Worm (Caenorhabditis elegans) whole organism, young adult: ENCODE measurements around the gene srd-41.

Experiments
- B0035.1 ChIP-seq: sonication (generic microtip); optimal IDR thresholded peaks from 2 replicates; lab custom pipeline; 2016; ENCODE audit warnings: missing genetic modification characterization, mild to moderate bottlenecking, missing compliant biosample characterization, missing genotype, missing genetic modification reagents
- C06A6.2 ChIP-seq: fragments of 200-800 bp; sonication (Bioruptor generic); conservative IDR thresholded peaks from 2 replicates; pipeline ENCODE4 v1.3.6; 2022; ENCODE audit warnings: missing genetic modification characterization, missing compliant biosample characterization
- F22D6.2 ChIP-seq: sonication (generic microtip); optimal IDR thresholded peaks from 2 replicates; lab custom pipeline; 2016; ENCODE audit warnings: mild to moderate bottlenecking, missing genetic modification characterization, missing compliant biosample characterization
- F33H1.4 ChIP-seq: fragments of 200-800 bp; sonication (Bioruptor generic); IDR thresholded peaks from 2 replicates; pipeline ENCODE4 v1.3.6; 2022; ENCODE audit warnings: missing genetic modification reagents, missing genetic modification characterization, missing compliant biosample characterization
- F39B2.1 ChIP-seq: fragments of 200-800 bp; sonication (Bioruptor generic); IDR thresholded peaks from 2 replicates; pipeline ENCODE4 v1.3.6; 2022; ENCODE audit warnings: missing genetic modification reagents, missing genetic modification characterization, missing compliant biosample characterization
- F57A8.1 ChIP-seq: fragments of 200-800 bp; sonication (Bioruptor generic); optimal IDR thresholded peaks from 2 replicates; lab custom pipeline; 2018; ENCODE audit warnings: mild to moderate bottlenecking, missing genetic modification characterization, moderate library complexity, missing compliant biosample characterization
- T07F8.4 ChIP-seq: sonication (generic microtip); optimal IDR thresholded peaks from 2 replicates; lab custom pipeline; 2016; ENCODE audit warnings: mild to moderate bottlenecking, missing genetic modification characterization, moderate library complexity, missing compliant biosample characterization
- Y67H2A.10 ChIP-seq: fragments of 200-800 bp; sonication (Bioruptor generic); conservative IDR thresholded peaks from 2 replicates; pipeline ENCODE4 v1.3.6; 2022; ENCODE audit warnings: missing genetic modification reagents, missing genetic modification characterization, missing compliant biosample characterization
- ZK185.1 ChIP-seq: sonication (generic microtip); optimal IDR thresholded peaks from 2 replicates; lab custom pipeline; 2016; ENCODE audit warnings: mild to moderate bottlenecking, missing genetic modification characterization, missing compliant biosample characterization; ENCODE audit not compliant: poor library complexity, severe bottlenecking
- attf-3 ChIP-seq: fragments of 200-800 bp; sonication (Bioruptor generic); conservative IDR thresholded peaks from 2 replicates; pipeline ENCODE4 v1.3.6; 2022; ENCODE audit warnings: missing genetic modification reagents, missing genetic modification characterization, missing compliant biosample characterization
- attf-6 ChIP-seq: fragments of 200-800 bp; sonication (Bioruptor generic); IDR thresholded peaks from 2 replicates; pipeline ENCODE4 v1.3.6; 2022; ENCODE audit warnings: missing genetic modification reagents, missing genetic modification characterization, missing compliant biosample characterization
- cebp-1 ChIP-seq, 2 experiments: fragments of 200-800 bp in 1 of 2; sonication (Bioruptor generic) in 1 of 2; sonication (generic microtip) in 1 of 2; IDR thresholded peaks in 1 of 2; optimal IDR thresholded peaks in 1 of 2; 2 replicates each; pipeline versions ENCODE4 v1.3.6 to Lab custom; 2017 to 2022; ENCODE audit warnings: missing compliant biosample characterization in 2 of 2, missing genetic modification characterization in 2 of 2, mild to moderate bottlenecking in 1 of 2, missing genetic modification reagents in 1 of 2, moderate library complexity in 1 of 2
- chd-7 ChIP-seq: sonication (generic microtip); optimal IDR thresholded peaks from 2 replicates; lab custom pipeline; 2016; ENCODE audit warnings: mild to moderate bottlenecking, missing genetic modification characterization, moderate library complexity, missing compliant biosample characterization
- dpff-1 ChIP-seq: sonication (generic microtip); optimal IDR thresholded peaks from 2 replicates; lab custom pipeline; 2017; ENCODE audit warnings: mild to moderate bottlenecking, missing genetic modification characterization, missing compliant biosample characterization
- efl-1 ChIP-seq: fragments of 150-350 bp; optimal IDR thresholded peaks from 2 replicates; lab custom pipeline; 2014; ENCODE audit warnings: missing biosample characterization, missing genetic modification reagents, missing genetic modification characterization
- egrh-3 ChIP-seq: fragments of 200-800 bp; sonication (Bioruptor generic); IDR thresholded peaks from 2 replicates; pipeline ENCODE4 v1.3.6; 2022; ENCODE audit warnings: missing genetic modification reagents, missing genetic modification characterization, missing compliant biosample characterization
- ekl-4 ChIP-seq: fragments of 200-800 bp; sonication (Bioruptor generic); IDR thresholded peaks from 2 replicates; pipeline ENCODE4 v1.3.6; 2022; ENCODE audit warnings: missing genetic modification reagents, missing genetic modification characterization, missing compliant biosample characterization
- him-1 ChIP-seq: sonication (generic microtip); optimal IDR thresholded peaks from 2 replicates; lab custom pipeline; 2016; ENCODE audit warnings: missing genotype, missing genetic modification reagents, missing genetic modification characterization, missing compliant biosample characterization
- hmg-1.2 ChIP-seq: fragments of 200-800 bp; sonication (Bioruptor generic); IDR thresholded peaks from 2 replicates; pipeline ENCODE4 v1.3.6; 2022; ENCODE audit warnings: missing genetic modification reagents, missing genetic modification characterization, missing compliant biosample characterization
- hrde-1 ChIP-seq: sonication (generic microtip); optimal IDR thresholded peaks from 2 replicates; lab custom pipeline; 2016; ENCODE audit warnings: missing genetic modification characterization, mild to moderate bottlenecking, missing compliant biosample characterization, moderate library complexity, missing genotype, missing genetic modification reagents, borderline replicate concordance
- lag-1 ChIP-seq: fragments of 200-800 bp; sonication (Bioruptor generic); IDR thresholded peaks from 2 replicates; pipeline ENCODE4 v1.3.6; 2022; ENCODE audit warnings: missing genetic modification reagents, missing genetic modification characterization, missing compliant biosample characterization
- let-526 ChIP-seq: fragments of 200-800 bp; sonication (Bioruptor generic); IDR thresholded peaks from 2 replicates; pipeline ENCODE4 v1.3.6; 2022; ENCODE audit warnings: missing genetic modification reagents, missing genetic modification characterization, missing compliant biosample characterization
- let-607 ChIP-seq, 2 experiments: fragments of 200-800 bp in 1 of 2; sonication (Bioruptor generic) in 1 of 2; sonication (generic microtip) in 1 of 2; optimal IDR thresholded peaks; 2 replicates each; lab custom pipeline; 2016 to 2018; ENCODE audit warnings: mild to moderate bottlenecking in 2 of 2, missing compliant biosample characterization in 2 of 2, missing genetic modification characterization in 2 of 2, moderate library complexity in 2 of 2, missing genotype in 1 of 2
- lin-26 ChIP-seq: fragments of 200-800 bp; sonication (Bioruptor generic); IDR thresholded peaks from 2 replicates; pipeline ENCODE4 v1.3.6; 2022; ENCODE audit warnings: missing genetic modification reagents, missing genetic modification characterization, missing compliant biosample characterization
- lin-40 ChIP-seq: sonication (generic microtip); optimal IDR thresholded peaks from 2 replicates; lab custom pipeline; 2016; ENCODE audit warnings: missing genetic modification characterization, mild to moderate bottlenecking, missing compliant biosample characterization, missing genotype, missing genetic modification reagents
- lin-54 ChIP-seq: fragments of 200-800 bp; sonication (Bioruptor generic); optimal IDR thresholded peaks from 2 replicates; lab custom pipeline; 2018; ENCODE audit warnings: mild to moderate bottlenecking, missing genetic modification characterization, missing compliant biosample characterization
- lsl-1 ChIP-seq: fragments of 200-800 bp; sonication (Bioruptor generic); optimal IDR thresholded peaks from 2 replicates; lab custom pipeline; 2018; ENCODE audit warnings: mild to moderate bottlenecking, missing genetic modification characterization, moderate library complexity, missing compliant biosample characterization
- lsy-27 ChIP-seq: sonication (generic microtip); optimal IDR thresholded peaks from 2 replicates; lab custom pipeline; 2017; ENCODE audit warnings: missing genetic modification characterization, mild to moderate bottlenecking, missing compliant biosample characterization, antibody characterized with exemption, missing genotype, borderline replicate concordance; ENCODE audit not compliant: insufficient read depth
- madf-6 ChIP-seq: fragments of 200-800 bp; sonication (Bioruptor generic); IDR thresholded peaks from 2 replicates; pipeline ENCODE4 v1.3.6; 2022; ENCODE audit warnings: missing genetic modification reagents, missing genetic modification characterization, missing compliant biosample characterization
- mxl-1 ChIP-seq: sonication (generic microtip); optimal IDR thresholded peaks from 2 replicates; lab custom pipeline; 2016; ENCODE audit warnings: missing genetic modification characterization, missing compliant biosample characterization
- nfya-2 ChIP-seq: fragments of 200-800 bp; sonication (Bioruptor generic); IDR thresholded peaks from 2 replicates; pipeline ENCODE4 v1.3.6; 2022; ENCODE audit warnings: missing genetic modification reagents, missing genetic modification characterization, missing compliant biosample characterization
- nfyb-1 ChIP-seq: fragments of 200-800 bp; sonication (Bioruptor generic); IDR thresholded peaks from 2 replicates; pipeline ENCODE4 v1.3.6; 2022; ENCODE audit warnings: missing genetic modification reagents, missing genetic modification characterization, missing compliant biosample characterization
- nhr-90 ChIP-seq: sonication (generic microtip); optimal IDR thresholded peaks from 2 replicates; lab custom pipeline; 2016; ENCODE audit warnings: missing genotype, mild to moderate bottlenecking, missing genetic modification characterization, missing compliant biosample characterization
- pbrm-1 ChIP-seq: fragments of 200-800 bp; sonication (Bioruptor generic); IDR thresholded peaks from 2 replicates; pipeline ENCODE4 v1.3.6; 2022; ENCODE audit warnings: missing genetic modification reagents, missing genetic modification characterization, missing compliant biosample characterization
- pha-4 ChIP-seq: fragments of 150-350 bp; sonication (generic microtip); optimal IDR thresholded peaks from 2 replicates; lab custom pipeline; 2014; ENCODE audit warnings: missing biosample characterization, missing genetic modification reagents, missing genetic modification characterization
- rcor-1 ChIP-seq: fragments of 200-800 bp; sonication (Bioruptor generic); IDR thresholded peaks from 2 replicates; pipeline ENCODE4 v1.3.6; 2022; ENCODE audit warnings: missing genetic modification reagents, missing genetic modification characterization, missing compliant biosample characterization
- rec-8 ChIP-seq, 2 experiments: sonication (generic microtip); optimal IDR thresholded peaks; 2 replicates each; lab custom pipeline; 2016; ENCODE audit warnings: mild to moderate bottlenecking in 2 of 2, missing genetic modification characterization in 2 of 2, missing genetic modification reagents in 2 of 2, missing genotype in 2 of 2, missing biosample characterization in 1 of 2, missing compliant biosample characterization in 1 of 2, moderate library complexity in 1 of 2
- rpc-1 ChIP-seq, 2 experiments: fragments of 150-350 bp in 1 of 2; sonication (generic microtip) in 1 of 2; optimal IDR thresholded peaks; 2 replicates each; lab custom pipeline; 2014 to 2018; ENCODE audit warnings: missing biosample characterization in 1 of 2, missing genetic modification characterization in 1 of 2, missing genetic modification reagents in 1 of 2, missing genotype in 1 of 2
- sdz-38 ChIP-seq: sonication (generic microtip); optimal IDR thresholded peaks from 2 replicates; lab custom pipeline; 2016; ENCODE audit warnings: missing genotype, missing genetic modification characterization, missing compliant biosample characterization
- snpc-4 ChIP-seq, 5 experiments: fragments of 150-350 bp in 1 of 5; sonication (generic microtip) in 4 of 5; optimal IDR thresholded peaks; 2 replicates each; lab custom pipeline; 2014 to 2018; ENCODE audit warnings: missing genetic modification characterization in 5 of 5, missing biosample characterization in 3 of 5, antibody characterized with exemption in 2 of 5, mild to moderate bottlenecking in 2 of 5, missing compliant biosample characterization in 2 of 5, missing genotype in 2 of 5, moderate library complexity in 2 of 5, missing genetic modification reagents in 1 of 5
- tbp1 ChIP-seq: fragments of 200-800 bp; sonication (Bioruptor generic); optimal IDR thresholded peaks from 2 replicates; lab custom pipeline; 2018; ENCODE audit warnings: mild to moderate bottlenecking, missing genetic modification characterization, missing compliant biosample characterization
- tlf-1 ChIP-seq: fragments of 200-800 bp; sonication (Bioruptor generic); optimal IDR thresholded peaks from 2 replicates; lab custom pipeline; 2018; ENCODE audit warnings: mild to moderate bottlenecking, missing genetic modification characterization, missing compliant biosample characterization
- ztf-18 ChIP-seq: sonication (generic microtip); optimal IDR thresholded peaks from 2 replicates; lab custom pipeline; 2016; ENCODE audit warnings: missing genotype, mild to moderate bottlenecking, missing genetic modification characterization, missing compliant biosample characterization
- ztf-6 ChIP-seq: fragments of 200-800 bp; sonication (Bioruptor generic); IDR thresholded peaks from 2 replicates; pipeline ENCODE4 v1.3.6; 2022; ENCODE audit warnings: missing genetic modification reagents, missing genetic modification characterization, missing compliant biosample characterization

srd-41 gene

ce11 chrX:12337846-12338490 is 11.4 kb downstream of the srd-41 start, which contains the start of gene srd-44 (continued):
- peak; percentile 42 to 56 for TF ChIP-seq rec-8 (tag; optimal IDR thresholded peaks at IDR 0.05; lab: Kevin White, UChicago)
- no peak for TF ChIP-seq chd-7 (tag; lab: Kevin White, UChicago)
- no peak for TF ChIP-seq sdz-38 (tag; lab: Kevin White, UChicago)
- no peak for TF ChIP-seq F39B2.1 (GFP tag; lab: Robert Waterston, UW)
- no peak for TF ChIP-seq attf-3
- TF ChIP-seq ZK185.1 (tag; lab: Kevin White, UChicago) = peak; percentile 83
- peak; percentile 48 for TF ChIP-seq mxl-1 (tag; lab: Kevin White, UChicago)
- TF ChIP-seq lin-26 = peak; percentile 86
- peak; percentile 56 for TF ChIP-seq snpc-4 (GFP tag; optimal IDR thresholded peaks at IDR 0.05; lab: Kevin White, UChicago)
- no peak for TF ChIP-seq snpc-4 (tag; optimal IDR thresholded peaks at IDR 0.05; lab: Kevin White, UChicago)
- no peak for TF ChIP-seq Y67H2A.10 (GFP tag; lab: Robert Waterston, UW)
- no peak for TF ChIP-seq let-526 (GFP tag; lab: Robert Waterston, UW)
- no peak for TF ChIP-seq dpff-1 (tag; lab: Kevin White, UChicago)
- peak; percentile 72 for TF ChIP-seq him-1
- TF ChIP-seq nfyb-1 = 0 out of 2 replicates have a peak, but pooled peaks have one; percentile 45
- TF ChIP-seq nfya-2 (GFP tag; lab: Robert Waterston, UW) = no peak
- no peak for TF ChIP-seq ekl-4 (GFP tag; lab: Robert Waterston, UW)
- TF ChIP-seq T07F8.4 = peak; percentile 52
- TF ChIP-seq lag-1 (GFP tag; lab: Robert Waterston, UW) = no peak
- TF ChIP-seq efl-1 (GFP tag; lab: Kevin White, UChicago) = no peak
- TF ChIP-seq ztf-6 (GFP tag; lab: Robert Waterston, UW) = 0 out of 2 replicates have a peak, but pooled peaks have one; percentile 22
- TF ChIP-seq B0035.1 (tag; lab: Kevin White, UChicago) = peak; percentile 16
- TF ChIP-seq hrde-1 (tag; lab: Kevin White, UChicago) = peak; percentile 26
- TF ChIP-seq nhr-90 (tag; lab: Kevin White, UChicago) = peak; percentile 58
- TF ChIP-seq F33H1.4 (GFP tag; lab: Robert Waterston, UW) = no peak
- TF ChIP-seq rpc-1 (optimal IDR thresholded peaks at IDR 0.05; lab: Kevin White, UChicago) = peak; percentile 72
- peak; percentile 85 for TF ChIP-seq rpc-1 (tag; optimal IDR thresholded peaks at IDR 0.05; lab: Kevin White, UChicago)
- TF ChIP-seq ztf-18 (tag; lab: Kevin White, UChicago) = peak; percentile 30
- peak; percentile 95 for TF ChIP-seq tbp1 (GFP tag; lab: Kevin White, UChicago)
- TF ChIP-seq lin-54 (GFP tag; lab: Kevin White, UChicago) = no peak
- peak; percentile 62; the same call in 1 of the 2 replicates for TF ChIP-seq rcor-1 (GFP tag; lab: Robert Waterston, UW)
- no peak for TF ChIP-seq attf-6 (GFP tag; lab: Robert Waterston, UW)
- no peak for TF ChIP-seq C06A6.2
- no peak for TF ChIP-seq tlf-1 (GFP tag; lab: Kevin White, UChicago)

ce11 chrX:12341338-12341737 is 14.8 kb downstream of the srd-41 start, which contains the start of gene zig-2:
Gene zig-2 (minus strand): TSS chrX:12341438.
- TF ChIP-seq F22D6.2 (tag; lab: Kevin White, UChicago) (no peak), ztf-6 (GFP tag; lab: Robert Waterston, UW) (no peak), egrh-3 (no peak), F57A8.1 (GFP tag; lab: Kevin White, UChicago) (no peak), lsy-27 (tag; lab: Kevin White, UChicago) (no peak), lsl-1 (no peak), lin-40 (tag; lab: Kevin White, UChicago) (no peak), cebp-1 (GFP tag; IDR thresholded peaks at IDR 0.05; lab: Robert Waterston, UW) (no peak), cebp-1 (tag; optimal IDR thresholded peaks at IDR 0.05; lab: Kevin White, UChicago) (no peak), rpc-1 (optimal IDR thresholded peaks at IDR 0.05; lab: Kevin White, UChicago) (no peak), rpc-1 (tag; optimal IDR thresholded peaks at IDR 0.05; lab: Kevin White, UChicago) (no peak), madf-6 (no peak), F33H1.4 (GFP tag; lab: Robert Waterston, UW) (no peak), let-607 (tag; optimal IDR thresholded peaks at IDR 0.05; lab: Kevin White, UChicago) (no peak), pbrm-1 (GFP tag; lab: Robert Waterston, UW) (no peak), hrde-1 (tag; lab: Kevin White, UChicago) (no peak), pha-4 (tag; lab: Kevin White, UChicago) (no peak), hmg-1.2 (no peak)
